Worm (Caenorhabditis elegans) whole organism, L4/young adult: ENCODE measurements around the gene nspe-4.
"Not testable (repeated sequence)": the region's sequence is repeated elsewhere in the genome, so short reads cannot be mapped to it uniquely, and the experiment has no call there.

ENCODE experiments used
- W03F9.2 ChIP-seq: fragments of 150-350 bp; optimal IDR thresholded peaks from 2 replicates; lab custom pipeline; 2014; ENCODE audit warnings: missing biosample characterization, missing genetic modification characterization
- dao-5 ChIP-seq: sonication (generic microtip); optimal IDR thresholded peaks from 2 replicates; lab custom pipeline; 2016; ENCODE audit warnings: missing genotype, missing genetic modification characterization, moderate library complexity, missing compliant biosample characterization
- him-1 ChIP-seq: sonication (generic microtip); optimal IDR thresholded peaks from 2 replicates; lab custom pipeline; 2016; ENCODE audit warnings: missing genotype, missing genetic modification reagents, missing genetic modification characterization, missing compliant biosample characterization

The nspe-4 gene

ce11 chrII:12616081-12616480 is 3.8 kb downstream of the nspe-4 start, which contains the start of gene nspe-6:
TSS of gene nspe-6 (minus strand) at chrII:12616181.
- TF ChIP-seq him-1 (tag; lab: Kevin White, UChicago) (no peak), W03F9.2 (tag; lab: Kevin White, UChicago) (no peak), dao-5 (tag; lab: Kevin White, UChicago) (no peak)

- TF ChIP-seq dao-5 (tag; lab: Kevin White, UChicago) (no peak), him-1 (tag; lab: Kevin White, UChicago) (no peak), W03F9.2 (tag; lab: Kevin White, UChicago) (no peak)
Observed at ce11 chrII:12617586-12617985, 5.3 kb downstream of the nspe-4 start, which contains the start of gene nspe-3. TSS of gene nspe-3 (plus strand) at chrII:12617886.

ce11 chrII:12619288-12619687 is 7.0 kb downstream of the nspe-4 start, which contains the start of gene nspe-2:
TSS of gene nspe-2 (minus strand) at chrII:12619388.
- TF ChIP-seq dao-5 (tag; lab: Kevin White, UChicago) (no peak), him-1 (tag; lab: Kevin White, UChicago) (no peak), W03F9.2 (tag; lab: Kevin White, UChicago) (no peak)

ce11 chrII:12620764-12621163 is 8.4 kb downstream of the nspe-4 start, which contains the start of gene nspe-1:
TSS of gene nspe-1 (minus strand) at chrII:12620864.
- TF ChIP-seq dao-5 (tag; lab: Kevin White, UChicago) (no peak), him-1 (tag; lab: Kevin White, UChicago) (no peak), W03F9.2 (tag; lab: Kevin White, UChicago) (no peak)

- no peak for TF ChIP-seq W03F9.2 (tag; lab: Kevin White, UChicago)
- TF ChIP-seq him-1 (tag; lab: Kevin White, UChicago): no peak
- TF ChIP-seq dao-5 (tag; lab: Kevin White, UChicago): no peak
Observed at ce11 chrII:12621908-12622566, 9.7 kb downstream of the nspe-4 start, which contains the start of gene nspe-8. TSS of gene nspe-8 (minus strand) at chrII:12621958.

- no peak for TF ChIP-seq him-1 (tag; lab: Kevin White, UChicago)
- TF ChIP-seq W03F9.2 (tag; lab: Kevin White, UChicago): no peak
- TF ChIP-seq dao-5 (tag; lab: Kevin White, UChicago): no peak
Observed at ce11 chrII:12622843-12623242, 10.5 kb downstream of the nspe-4 start.

ce11 chrII:12624433-12624832 is 12.1 kb downstream of the nspe-4 start, which contains the start of gene Y38E10A.14:
TSS of gene Y38E10A.14 (minus strand) at chrII:12624533.
- not testable (repeated sequence) for TF ChIP-seq dao-5, W03F9.2, him-1 (tag; lab: Kevin White, UChicago)

ce11 chrII:12625673-12626072 is 13.4 kb downstream of the nspe-4 start:
- TF ChIP-seq W03F9.2 (tag; lab: Kevin White, UChicago): no peak
- no peak for TF ChIP-seq him-1 (tag; lab: Kevin White, UChicago)
- no peak for TF ChIP-seq dao-5 (tag; lab: Kevin White, UChicago)

ce11 chrII:12626120-12626624 is 13.9 kb downstream of the nspe-4 start:
- TF ChIP-seq him-1 (tag; lab: Kevin White, UChicago) (no peak), W03F9.2 (tag; lab: Kevin White, UChicago) (no peak), dao-5 (tag; lab: Kevin White, UChicago) (no peak)

- TF ChIP-seq him-1 (tag; lab: Kevin White, UChicago) (no peak), dao-5 (tag; lab: Kevin White, UChicago) (no peak), W03F9.2 (tag; lab: Kevin White, UChicago) (no peak)
Observed at ce11 chrII:12626887-12627286, 14.6 kb downstream of the nspe-4 start, which contains the start of gene nspe-7. TSS of gene nspe-7 (plus strand) at chrII:12627187.

ce11 chrII:12628566-12628965 is 16.2 kb downstream of the nspe-4 start, which contains the start of gene nspe-5:
TSS of gene nspe-5 (plus strand) at chrII:12628866.
- no peak for TF ChIP-seq dao-5 (tag; lab: Kevin White, UChicago)
- no peak for TF ChIP-seq W03F9.2 (tag; lab: Kevin White, UChicago)
- no peak for TF ChIP-seq him-1 (tag; lab: Kevin White, UChicago)

- TF ChIP-seq him-1 (tag; lab: Kevin White, UChicago): no peak
- TF ChIP-seq W03F9.2 (tag; lab: Kevin White, UChicago): no peak
- no peak for TF ChIP-seq dao-5 (tag; lab: Kevin White, UChicago)
Observed at ce11 chrII:12629387-12629786, 17.1 kb downstream of the nspe-4 start, which contains the start of gene Y38E10A.28. TSS of gene Y38E10A.28 (plus strand) at chrII:12629687.

- no peak for TF ChIP-seq dao-5 (tag; lab: Kevin White, UChicago)
- TF ChIP-seq him-1 (tag; lab: Kevin White, UChicago): no peak
Observed at ce11 chrII:12630888-12631287, 18.6 kb downstream of the nspe-4 start, which contains the start of gene Y38E10A.34. TSS of gene Y38E10A.34 (plus strand) at chrII:12631188.
